Fruit fly (Drosophila melanogaster) whole organism, prepupa: ENCODE data around the gene Fbw5.

Experiments
- Blimp-1 ChIP-seq: fragments of 200-800 bp; sonication (Bioruptor generic); optimal IDR thresholded peaks from 3 replicates; lab custom pipeline; 2017; ENCODE audit warnings: missing biosample characterization, missing genetic modification characterization, mild to moderate bottlenecking, moderate library complexity, missing genetic modification reagents
- CG10631 ChIP-seq: fragments of 200-800 bp; sonication (Bioruptor generic); optimal IDR thresholded peaks from 2 replicates; lab custom pipeline; 2016; ENCODE audit warnings: missing biosample characterization, missing genetic modification characterization
- CG10669 ChIP-seq: fragments of 200-800 bp; sonication (Bioruptor generic); optimal IDR thresholded peaks from 3 replicates; lab custom pipeline; 2018; ENCODE audit warnings: missing biosample characterization, mild to moderate bottlenecking, missing genetic modification characterization, moderate library complexity
- CG11294 ChIP-seq: fragments of 200-800 bp; sonication (Bioruptor generic); IDR thresholded peaks from 2 replicates; pipeline ENCODE4 v1.3.6; 2022; ENCODE audit warnings: missing biosample characterization, missing genetic modification characterization
- CG11762 ChIP-seq: fragments of 200-800 bp; sonication (Bioruptor generic); optimal IDR thresholded peaks from 3 replicates; lab custom pipeline; 2016; ENCODE audit warnings: missing biosample characterization, missing genetic modification characterization; ENCODE audit not compliant: insufficient read depth
- CG11902 ChIP-seq: fragments of 200-800 bp; sonication (Bioruptor generic); optimal IDR thresholded peaks from 3 replicates; lab custom pipeline; 2016; ENCODE audit warnings: missing biosample characterization, missing genetic modification characterization
- CG1621 ChIP-seq: fragments of 200-800 bp; sonication (Bioruptor generic); optimal IDR thresholded peaks from 3 replicates; lab custom pipeline; 2018; ENCODE audit warnings: missing biosample characterization, mild to moderate bottlenecking, missing genetic modification characterization
- CG16779 ChIP-seq: fragments of 200-800 bp; sonication (Bioruptor generic); optimal IDR thresholded peaks from 3 replicates; lab custom pipeline; 2017; ENCODE audit warnings: missing biosample characterization, mild to moderate bottlenecking, missing genetic modification characterization
- CG32006 ChIP-seq: fragments of 200-800 bp; sonication (Bioruptor generic); optimal IDR thresholded peaks from 3 replicates; lab custom pipeline; 2017; ENCODE audit warnings: missing biosample characterization, mild to moderate bottlenecking, missing genetic modification characterization
- CG3919 ChIP-seq: fragments of 200-800 bp; sonication (Bioruptor generic); optimal IDR thresholded peaks from 3 replicates; lab custom pipeline; 2016; ENCODE audit warnings: missing biosample characterization, missing genetic modification characterization
- CG6276 ChIP-seq: fragments of 200-800 bp; sonication (Bioruptor generic); optimal IDR thresholded peaks from 2 replicates; lab custom pipeline; 2017; ENCODE audit warnings: missing biosample characterization, mild to moderate bottlenecking, missing genetic modification characterization
- CG6792 ChIP-seq: fragments of 200-800 bp; sonication (Bioruptor generic); optimal IDR thresholded peaks from 3 replicates; lab custom pipeline; 2016; ENCODE audit warnings: missing biosample characterization, missing genetic modification characterization
- CG6808 ChIP-seq: fragments of 200-800 bp; sonication (Bioruptor generic); optimal IDR thresholded peaks from 3 replicates; lab custom pipeline; 2017; ENCODE audit warnings: missing biosample characterization, missing genetic modification characterization, mild to moderate bottlenecking, moderate library complexity, missing genetic modification reagents
- CG6854 ChIP-seq: fragments of 200-800 bp; sonication (Bioruptor generic); optimal IDR thresholded peaks from 2 replicates; lab custom pipeline; 2017; ENCODE audit warnings: missing biosample characterization, mild to moderate bottlenecking, missing genetic modification characterization
- CG7368 ChIP-seq: fragments of 200-800 bp; sonication (Bioruptor generic); optimal IDR thresholded peaks from 3 replicates; lab custom pipeline; 2016; ENCODE audit warnings: missing biosample characterization, missing genetic modification characterization
- CG8119 ChIP-seq: fragments of 200-800 bp; sonication (Bioruptor generic); IDR thresholded peaks from 3 replicates; pipeline ENCODE4 v1.3.6; 2022; ENCODE audit warnings: missing biosample characterization, missing genetic modification characterization
- CG8319 ChIP-seq: fragments of 200-800 bp; sonication (Bioruptor generic); optimal IDR thresholded peaks from 3 replicates; lab custom pipeline; 2016; ENCODE audit warnings: missing biosample characterization, missing genetic modification characterization
- CG8632 ChIP-seq: fragments of 200-800 bp; sonication (Bioruptor generic); optimal IDR thresholded peaks from 3 replicates; lab custom pipeline; 2016; ENCODE audit warnings: missing biosample characterization, missing genetic modification characterization
- Eip75B ChIP-seq: fragments of 200-800 bp; sonication (Bioruptor generic); optimal IDR thresholded peaks from 3 replicates; lab custom pipeline; 2016; ENCODE audit warnings: missing biosample characterization, missing genetic modification characterization
- Eip78C ChIP-seq: fragments of 200-800 bp; sonication (Bioruptor generic); peaks from one replicate; lab custom pipeline; 2016; ENCODE audit warnings: missing biosample characterization, missing genetic modification characterization
- Eip93F ChIP-seq: fragments of 200-800 bp; sonication (Bioruptor generic); optimal IDR thresholded peaks from 2 replicates; lab custom pipeline; 2016; ENCODE audit warnings: missing biosample characterization, mild to moderate bottlenecking, missing genetic modification characterization
- Ets96B ChIP-seq: fragments of 200-800 bp; optimal IDR thresholded peaks from 2 replicates; lab custom pipeline; 2019; ENCODE audit warnings: missing biosample characterization, mild to moderate bottlenecking, missing genetic modification characterization, moderate library complexity
- Gug ChIP-seq: fragments of 200-800 bp; sonication (Bioruptor generic); IDR thresholded peaks from 2 replicates; pipeline ENCODE4 v1.3.6; 2022; ENCODE audit warnings: missing biosample characterization, missing genetic modification characterization
- Hr38 ChIP-seq: sonication (Bioruptor generic); optimal IDR thresholded peaks from 2 replicates; lab custom pipeline; 2016; ENCODE audit warnings: missing biosample characterization, missing genetic modification characterization
- Hr39 ChIP-seq: fragments of 200-800 bp; sonication (Bioruptor generic); optimal IDR thresholded peaks from 2 replicates; lab custom pipeline; 2016; ENCODE audit warnings: missing biosample characterization, missing genetic modification characterization
- Hr4 ChIP-seq: fragments of 200-800 bp; sonication (Bioruptor generic); optimal IDR thresholded peaks from 3 replicates; lab custom pipeline; 2016; ENCODE audit warnings: missing biosample characterization, missing genetic modification characterization
- Lpt ChIP-seq: fragments of 200-800 bp; sonication (Bioruptor generic); optimal IDR thresholded peaks from 3 replicates; lab custom pipeline; 2016; ENCODE audit warnings: missing biosample characterization, missing genetic modification characterization
- OdsH ChIP-seq: fragments of 200-800 bp; sonication (Bioruptor generic); optimal IDR thresholded peaks from 3 replicates; lab custom pipeline; 2016; ENCODE audit warnings: missing biosample characterization, missing genetic modification characterization
- Smox ChIP-seq: fragments of 200-800 bp; sonication (Bioruptor generic); optimal IDR thresholded peaks from 3 replicates; lab custom pipeline; 2016; ENCODE audit warnings: missing biosample characterization, missing genetic modification characterization
- Sox102F ChIP-seq: fragments of 200-800 bp; sonication (Bioruptor generic); optimal IDR thresholded peaks from 2 replicates; lab custom pipeline; 2016; ENCODE audit warnings: missing biosample characterization, mild to moderate bottlenecking, missing genetic modification characterization
- Sox15 ChIP-seq: fragments of 200-800 bp; sonication (Bioruptor generic); optimal IDR thresholded peaks from 3 replicates; lab custom pipeline; 2016; ENCODE audit warnings: missing biosample characterization, missing genetic modification characterization
- achi ChIP-seq: fragments of 200-800 bp; sonication (Bioruptor generic); optimal IDR thresholded peaks from 3 replicates; lab custom pipeline; 2016; ENCODE audit warnings: missing biosample characterization, missing genetic modification characterization
- acj6 ChIP-seq: fragments of 200-800 bp; sonication (Bioruptor generic); optimal IDR thresholded peaks from 3 replicates; lab custom pipeline; 2016; ENCODE audit warnings: missing biosample characterization, missing genetic modification characterization
- dac ChIP-seq: fragments of 200-800 bp; sonication (Bioruptor generic); optimal IDR thresholded peaks from 2 replicates; lab custom pipeline; 2017; ENCODE audit warnings: missing biosample characterization, mild to moderate bottlenecking, missing genetic modification characterization
- esn ChIP-seq: fragments of 200-800 bp; sonication (Bioruptor generic); optimal IDR thresholded peaks from 2 replicates; lab custom pipeline; 2016; ENCODE audit warnings: missing biosample characterization, mild to moderate bottlenecking, missing genetic modification characterization, moderate library complexity
- fd59A ChIP-seq: fragments of 200-800 bp; sonication (Bioruptor generic); optimal IDR thresholded peaks from 2 replicates; lab custom pipeline; 2017; ENCODE audit warnings: missing biosample characterization, mild to moderate bottlenecking, missing genetic modification characterization, missing genetic modification reagents
- fd85E ChIP-seq: fragments of 200-800 bp; sonication (Bioruptor generic); optimal IDR thresholded peaks from 3 replicates; lab custom pipeline; 2016; ENCODE audit warnings: missing biosample characterization, missing genetic modification characterization
- fkh ChIP-seq: fragments of 200-800 bp; sonication (Bioruptor generic); optimal IDR thresholded peaks from 3 replicates; lab custom pipeline; 2017; ENCODE audit warnings: missing biosample characterization, mild to moderate bottlenecking, missing genetic modification characterization, moderate library complexity
- lz ChIP-seq: fragments of 200-800 bp; sonication (Bioruptor generic); optimal IDR thresholded peaks from 3 replicates; lab custom pipeline; 2016; ENCODE audit warnings: missing biosample characterization, missing genetic modification characterization
- pdm3 ChIP-seq: fragments of 200-800 bp; sonication (Bioruptor generic); optimal IDR thresholded peaks from 3 replicates; lab custom pipeline; 2016; ENCODE audit warnings: missing biosample characterization, missing genetic modification characterization
- salr ChIP-seq, 2 experiments: fragments of 200-800 bp; sonication (Bioruptor generic); optimal IDR thresholded peaks; 3 replicates each; lab custom pipeline; 2016 to 2018; ENCODE audit warnings: missing biosample characterization in 2 of 2, missing genetic modification characterization in 2 of 2, mild to moderate bottlenecking in 1 of 2
- spab ChIP-seq: fragments of 200-800 bp; sonication (Bioruptor generic); optimal IDR thresholded peaks from 2 replicates; lab custom pipeline; 2017; ENCODE audit warnings: missing biosample characterization, mild to moderate bottlenecking, missing genetic modification characterization, missing genetic modification reagents
- ss ChIP-seq, 2 experiments: fragments of 200-800 bp; sonication (Bioruptor generic); optimal IDR thresholded peaks; 2 replicates in 1 of 2; 3 replicates in 1 of 2; lab custom pipeline; 2017 to 2018; ENCODE audit warnings: mild to moderate bottlenecking in 2 of 2, missing biosample characterization in 2 of 2, missing genetic modification characterization in 2 of 2, moderate library complexity in 1 of 2
- svp ChIP-seq: fragments of 200-800 bp; sonication (Bioruptor generic); peaks from one replicate; lab custom pipeline; 2016; ENCODE audit warnings: missing biosample characterization, missing genetic modification characterization
- vri ChIP-seq: fragments of 200-800 bp; sonication (Bioruptor generic); optimal IDR thresholded peaks from 3 replicates; lab custom pipeline; 2016; ENCODE audit warnings: missing biosample characterization, mild to moderate bottlenecking, missing genetic modification characterization

Gene Fbw5

dm6 chr2L:6047528-6048160 lies 18.1 kb downstream of the Fbw5 start, which contains the start of gene IPIP (continued):
- TF ChIP-seq salr (GFP tag; optimal IDR thresholded peaks at IDR 0.05; lab: Kevin White, UChicago) (peak in 1 of 2 experiments; percentile 8), Hr4 (GFP tag; lab: Kevin White, UChicago) (peak; percentile 12)

DNA sequence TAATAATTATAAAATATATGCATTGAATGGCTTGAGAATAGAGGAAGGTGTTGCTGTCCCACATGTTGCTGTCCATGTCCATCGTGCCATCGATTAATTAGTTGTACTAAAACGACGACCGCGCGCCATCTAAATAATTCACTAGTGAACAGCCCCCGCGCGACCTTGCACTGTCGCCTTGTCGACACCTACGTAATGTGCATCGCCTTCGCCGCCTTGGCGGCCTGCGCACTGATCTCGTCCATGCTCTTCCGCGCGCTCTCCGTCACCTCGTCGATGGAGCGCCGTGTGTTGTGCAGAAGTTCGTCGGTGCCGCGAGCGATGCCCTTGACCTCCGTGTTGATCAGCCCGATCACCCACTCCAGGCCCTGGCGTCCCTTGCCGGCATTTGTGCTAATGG lies 18.9 kb downstream of the Fbw5 start:
- no peak for TF ChIP-seq CG10631 (GFP tag; lab: Kevin White, UChicago)

DNA sequence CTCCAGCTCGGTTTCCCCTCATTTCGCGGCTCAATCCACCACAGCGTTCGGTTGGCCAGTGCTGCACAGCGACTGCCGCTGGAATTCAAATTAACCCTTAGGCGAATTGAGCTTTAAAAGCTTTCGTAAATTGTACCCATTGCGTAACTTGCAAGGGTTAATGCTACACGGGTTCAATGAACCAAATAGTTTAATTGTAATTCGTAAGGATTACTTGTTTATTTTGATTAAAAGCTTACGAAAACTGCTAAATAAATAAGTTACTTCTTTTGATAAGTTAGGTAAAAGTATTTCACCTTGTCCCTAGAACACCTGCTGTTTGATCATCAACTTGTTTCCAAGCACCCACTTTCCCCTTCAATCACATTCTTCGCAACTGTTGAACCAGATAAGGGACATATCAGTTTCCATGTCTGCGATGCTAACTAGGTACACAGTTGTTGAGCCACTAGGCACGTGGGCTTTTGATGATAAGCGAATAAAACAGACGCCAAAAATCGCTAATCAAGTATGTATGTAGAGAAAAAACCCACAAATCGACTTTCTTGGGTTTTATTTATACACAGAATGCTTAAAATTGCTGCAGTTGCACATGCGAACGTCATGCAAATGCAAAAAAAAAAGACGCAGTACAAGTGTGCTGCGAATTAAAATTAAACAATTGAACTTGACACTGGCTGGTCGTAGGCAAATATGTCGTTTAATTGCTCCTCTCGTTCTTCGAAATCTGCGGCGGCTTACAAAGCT lies 19.6 kb downstream of the Fbw5 start, which contains the start of gene Pfas:
Pfas (minus strand) TSS at position 79 of the 747 bp plus-strand sequence.
- TF ChIP-seq CG32006 (GFP tag; lab: Kevin White, UChicago) (peak; percentile 54), Ets96B (peak; percentile 29), fd59A (GFP tag; lab: Kevin White, UChicago) (peak; percentile 42), Blimp-1 (peak; percentile 32), CG1621 (tag; lab: Kevin White, UChicago) (peak; percentile 50), fd85E (GFP tag; lab: Kevin White, UChicago) (no peak), Smox (GFP tag; lab: Kevin White, UChicago) (no peak), CG6808 (GFP tag; lab: Kevin White, UChicago) (peak; percentile 76), CG8319 (GFP tag; lab: Kevin White, UChicago) (no peak), vri (GFP tag; lab: Kevin White, UChicago) (peak; percentile 98), pdm3 (GFP tag; lab: Kevin White, UChicago) (no peak), Gug (GFP tag; lab: Robert Waterston, UW) (peak; percentile 40; the same call in 1 of the 2 replicates), Eip75B (GFP tag; lab: Kevin White, UChicago) (peak; percentile 58), CG10669 (GFP tag; lab: Kevin White, UChicago) (no peak), Sox15 (GFP tag; lab: Kevin White, UChicago) (no peak), CG7368 (GFP tag; lab: Kevin White, UChicago) (peak; percentile 37), Hr39 (GFP tag; lab: Kevin White, UChicago) (peak; percentile 57), lz (peak; percentile 70), dac (GFP tag; lab: Kevin White, UChicago) (no peak), CG16779 (tag; lab: Kevin White, UChicago) (no peak), CG11902 (no peak), Eip93F (no peak), CG3919 (peak; percentile 66), acj6 (GFP tag; lab: Kevin White, UChicago) (peak; percentile 64), CG6854 (GFP tag; lab: Kevin White, UChicago) (peak; percentile 26), Hr38 (GFP tag; lab: Kevin White, UChicago) (no peak), CG6792 (GFP tag; lab: Kevin White, UChicago) (peak; percentile 60), achi (GFP tag; lab: Kevin White, UChicago) (peak; percentile 25), fkh (GFP tag; lab: Kevin White, UChicago) (peak; percentile 40), CG6276 (no peak), Lpt (GFP tag; lab: Kevin White, UChicago) (peak; percentile 8), Sox102F (GFP tag; lab: Kevin White, UChicago) (peak; percentile 71), CG10631 (GFP tag; lab: Kevin White, UChicago) (no peak), CG8119 (no peak), spab (GFP tag; lab: Kevin White, UChicago) (no peak), esn (GFP tag; lab: Kevin White, UChicago) (peak; percentile 76), OdsH (GFP tag; lab: Kevin White, UChicago) (no peak), Eip78C (GFP tag; lab: Kevin White, UChicago) (peak; percentile 90), svp (GFP tag; lab: Kevin White, UChicago) (no peak), CG11762 (GFP tag; lab: Kevin White, UChicago) (no peak), CG8632 (GFP tag; lab: Kevin White, UChicago) (peak; percentile 1), ss (GFP tag; optimal IDR thresholded peaks at IDR 0.05; lab: Kevin White, UChicago) (peak in 1 of 2 experiments; percentile 43), salr (GFP tag; optimal IDR thresholded peaks at IDR 0.05; lab: Kevin White, UChicago) (no peak), CG11294 (peak; percentile 29; the same call in 1 of the 2 replicates)
